Fruit fly (Drosophila melanogaster) whole organism, pupa: Measurements from ENCODE around the gene Taf12.

ENCODE experiments used
- CG12605 ChIP-seq: fragments of 200-800 bp; sonication (Bioruptor generic); IDR thresholded peaks from 2 replicates; pipeline ENCODE4 v1.3.6; 2022; ENCODE audit warnings: missing biosample characterization, missing genetic modification characterization
- CG17806 ChIP-seq: fragments of 200-800 bp; sonication (Bioruptor generic); optimal IDR thresholded peaks from 2 replicates; lab custom pipeline; 2018; ENCODE audit warnings: missing biosample characterization, mild to moderate bottlenecking, missing genetic modification characterization, moderate library complexity
- CG8301 ChIP-seq: fragments of 200-800 bp; sonication (Bioruptor generic); optimal IDR thresholded peaks from 2 replicates; lab custom pipeline; 2018; ENCODE audit warnings: missing biosample characterization, mild to moderate bottlenecking, missing genetic modification characterization
- D1 ChIP-seq: fragments of 200-800 bp; sonication (Bioruptor generic); optimal IDR thresholded peaks from 2 replicates; lab custom pipeline; 2018; ENCODE audit warnings: missing biosample characterization, mild to moderate bottlenecking, missing genetic modification characterization, moderate library complexity
- EcR ChIP-seq: fragments of 200-800 bp; sonication (Bioruptor generic); optimal IDR thresholded peaks from 3 replicates; lab custom pipeline; 2019; ENCODE audit warnings: missing biosample characterization, missing genetic modification characterization, mild to moderate bottlenecking, moderate library complexity, missing genetic modification reagents
- Ets98B ChIP-seq: fragments of 200-800 bp; sonication (Bioruptor generic); IDR thresholded peaks from 2 replicates; pipeline ENCODE4 v1.3.6; 2022; ENCODE audit warnings: missing biosample characterization, missing genetic modification characterization
- Pif1B ChIP-seq: fragments of 200-800 bp; sonication (Bioruptor generic); optimal IDR thresholded peaks from 3 replicates; lab custom pipeline; 2016; ENCODE audit warnings: missing biosample characterization, missing genetic modification characterization

dm6 chr3R:11650105-11651039 is 29.1 kb downstream of the Taf12 start, which contains the start of the genes Csk and Elp1:
- TF ChIP-seq CG12605: no peak
- TF ChIP-seq EcR (GFP tag; lab: Kevin White, UChicago): no peak
- no peak for TF ChIP-seq D1 (tag; lab: Kevin White, UChicago)
- peak; percentile 20 for TF ChIP-seq CG17806 (tag; lab: Kevin White, UChicago)
- peak; percentile 8 for TF ChIP-seq CG8301 (tag; lab: Kevin White, UChicago)
- TF ChIP-seq Ets98B (GFP tag; lab: Robert Waterston, UW): no peak
- TF ChIP-seq Pif1B: peak; percentile 6
